Fruit fly (Drosophila melanogaster) whole organism, wandering third instar larva: ENCODE results near the gene repo.

Experiments
- Abd-B ChIP-seq: fragments of >200 bp; optimal IDR thresholded peaks from 2 replicates; lab custom pipeline; 2017; ENCODE audit warnings: missing biosample characterization, missing genetic modification characterization
- CG32264 ChIP-seq: fragments of 200-800 bp; sonication (Bioruptor generic); optimal IDR thresholded peaks from 2 replicates; lab custom pipeline; 2016; ENCODE audit warnings: missing biosample characterization, missing genetic modification characterization
- CG9705 ChIP-seq: fragments of 200-800 bp; sonication (Bioruptor generic); optimal IDR thresholded peaks from 2 replicates; lab custom pipeline; 2018; ENCODE audit warnings: missing biosample characterization, mild to moderate bottlenecking, missing genetic modification characterization
- CrebA ChIP-seq: fragments of 200-800 bp; sonication (Bioruptor generic); optimal IDR thresholded peaks from 2 replicates; lab custom pipeline; 2016; ENCODE audit warnings: missing biosample characterization, mild to moderate bottlenecking, missing genetic modification characterization, borderline replicate concordance
- Dfd ChIP-seq: fragments of >200 bp; optimal IDR thresholded peaks from 2 replicates; lab custom pipeline; 2017; ENCODE audit warnings: missing biosample characterization, missing genetic modification characterization
- Dif ChIP-seq: fragments of 200-275, 200-300 bp; sonication (Bioruptor generic); optimal IDR thresholded peaks from 2 replicates; lab custom pipeline; 2018; ENCODE audit warnings: missing biosample characterization, missing genetic modification characterization; ENCODE audit not compliant: partially characterized antibody
- GATAd ChIP-seq: sonication (Bioruptor generic); optimal IDR thresholded peaks from 2 replicates; lab custom pipeline; 2016; ENCODE audit warnings: missing biosample characterization, missing genetic modification characterization
- HLH106 ChIP-seq: fragments of 200-800 bp; optimal IDR thresholded peaks from 3 replicates; lab custom pipeline; 2019; ENCODE audit warnings: missing biosample characterization, mild to moderate bottlenecking, missing genetic modification characterization, moderate library complexity
- Hnf4 ChIP-seq: fragments of 200-800 bp; sonication (Bioruptor generic); optimal IDR thresholded peaks from 2 replicates; lab custom pipeline; 2016; ENCODE audit warnings: missing biosample characterization, mild to moderate bottlenecking, missing genetic modification characterization
- Hr78 ChIP-seq: fragments of >200 bp; optimal IDR thresholded peaks from 2 replicates; lab custom pipeline; 2017; ENCODE audit warnings: missing biosample characterization, missing genetic modification characterization
- Hr83 ChIP-seq: fragments of 200-300 bp; sonication (Bioruptor generic); optimal IDR thresholded peaks from 2 replicates; lab custom pipeline; 2016; ENCODE audit warnings: missing biosample characterization, mild to moderate bottlenecking, missing genetic modification characterization, moderate library complexity; ENCODE audit not compliant: poor library complexity, severe bottlenecking
- Jra ChIP-seq: sonication (Bioruptor generic); optimal IDR thresholded peaks from 2 replicates; lab custom pipeline; 2016; ENCODE audit warnings: missing biosample characterization, missing genetic modification characterization
- Mio ChIP-seq: sonication (Bioruptor generic); optimal IDR thresholded peaks from 2 replicates; lab custom pipeline; 2016; ENCODE audit warnings: missing biosample characterization, missing genetic modification characterization
- Myc ChIP-seq: fragments of >200 bp; optimal IDR thresholded peaks from 2 replicates; lab custom pipeline; 2017
- N ChIP-seq: fragments of >200 bp; optimal IDR thresholded peaks from 2 replicates; lab custom pipeline; 2018; ENCODE audit warnings: missing biosample characterization, missing external identifiers, missing genetic modification characterization
- OdsH ChIP-seq: fragments of 200-800 bp; sonication (Bioruptor generic); optimal IDR thresholded peaks from 2 replicates; lab custom pipeline; 2016; ENCODE audit warnings: missing biosample characterization, mild to moderate bottlenecking, missing genetic modification characterization
- Rel ChIP-seq, 2 experiments: fragments of 200-800 bp; sonication (Bioruptor generic) in 1 of 2; optimal IDR thresholded peaks; 2 replicates in 1 of 2; 3 replicates in 1 of 2; lab custom pipeline; 2016 to 2019; ENCODE audit warnings: mild to moderate bottlenecking in 2 of 2, missing biosample characterization in 2 of 2, missing genetic modification characterization in 2 of 2, moderate library complexity in 1 of 2
- Sp1 ChIP-seq: fragments of 200-800 bp; sonication (Bioruptor generic); optimal IDR thresholded peaks from 3 replicates; lab custom pipeline; 2019; ENCODE audit warnings: missing biosample characterization, mild to moderate bottlenecking, missing genetic modification characterization, moderate library complexity
- Vsx2 ChIP-seq: fragments of 200-300, 225-300 bp; sonication (Bioruptor generic); optimal IDR thresholded peaks from 2 replicates; lab custom pipeline; 2018; ENCODE audit warnings: missing biosample characterization, missing genetic modification characterization; ENCODE audit not compliant: partially characterized antibody
- br ChIP-seq: fragments of 200-800 bp; sonication (Bioruptor generic); optimal IDR thresholded peaks from 2 replicates; lab custom pipeline; 2016; ENCODE audit warnings: missing biosample characterization, missing genetic modification characterization
- brk ChIP-seq: fragments of 200-800 bp; sonication (Bioruptor generic); optimal IDR thresholded peaks from 2 replicates; lab custom pipeline; 2016; ENCODE audit warnings: missing biosample characterization, mild to moderate bottlenecking, missing genetic modification characterization
- dl ChIP-seq, 2 experiments: fragments of 175-275, 200-275 bp in 1 of 2; fragments of 200-275 bp in 1 of 2; sonication (Bioruptor generic); optimal IDR thresholded peaks; lab custom pipeline; 2018; ENCODE audit warnings: mild to moderate bottlenecking in 2 of 2, missing biosample characterization in 2 of 2, missing genetic modification characterization in 2 of 2, moderate library complexity in 2 of 2; ENCODE audit not compliant: partially characterized antibody in 2 of 2, insufficient read depth in 1 of 2
- dmrt93B ChIP-seq: fragments of 200-800 bp; sonication (Bioruptor generic); optimal IDR thresholded peaks from 2 replicates; lab custom pipeline; 2018; ENCODE audit warnings: missing biosample characterization, mild to moderate bottlenecking, missing genetic modification characterization
- dsf ChIP-seq: sonication (Bioruptor generic); optimal IDR thresholded peaks from 2 replicates; lab custom pipeline; 2016; ENCODE audit warnings: missing biosample characterization, missing genetic modification characterization, borderline replicate concordance
- ey ChIP-seq: fragments of 200-800 bp; sonication (Bioruptor generic); optimal IDR thresholded peaks from 2 replicates; lab custom pipeline; 2016; ENCODE audit warnings: missing biosample characterization, missing genetic modification characterization
- foxo ChIP-seq, 2 experiments: fragments of 200-800 bp; sonication (Bioruptor generic); optimal IDR thresholded peaks; 2 replicates in 1 of 2; 3 replicates in 1 of 2; lab custom pipeline; 2016 to 2017; ENCODE audit warnings: missing biosample characterization in 2 of 2, missing genetic modification characterization in 2 of 2
- fru ChIP-seq: fragments of 200-800 bp; sonication (Bioruptor generic); optimal IDR thresholded peaks from 3 replicates; lab custom pipeline; 2016; ENCODE audit warnings: missing biosample characterization, mild to moderate bottlenecking, missing genetic modification characterization
- h ChIP-seq: fragments of 200-800 bp; sonication (Bioruptor generic); optimal IDR thresholded peaks from 3 replicates; lab custom pipeline; 2016; ENCODE audit warnings: missing biosample characterization, mild to moderate bottlenecking, missing genetic modification characterization
- jim ChIP-seq: fragments of 175-275, 200-325 bp; sonication (Bioruptor generic); optimal IDR thresholded peaks from 2 replicates; lab custom pipeline; 2016; ENCODE audit warnings: missing biosample characterization, mild to moderate bottlenecking, missing genetic modification characterization
- lola ChIP-seq: fragments of >200 bp; optimal IDR thresholded peaks from 2 replicates; lab custom pipeline; 2017; ENCODE audit warnings: missing biosample characterization, missing genetic modification characterization
- pan ChIP-seq: fragments of >200 bp; optimal IDR thresholded peaks from 2 replicates; lab custom pipeline; 2017
- psq ChIP-seq: fragments of 200-800 bp; sonication (Bioruptor generic); optimal IDR thresholded peaks from 3 replicates; lab custom pipeline; 2017; ENCODE audit warnings: missing biosample characterization, mild to moderate bottlenecking, missing genetic modification characterization, moderate library complexity
- rgr ChIP-seq: fragments of 200-800 bp; sonication (Bioruptor generic); optimal IDR thresholded peaks from 3 replicates; lab custom pipeline; 2016; ENCODE audit warnings: missing biosample characterization, mild to moderate bottlenecking, missing genetic modification characterization
- sage ChIP-seq: fragments of 200-800 bp; sonication (Bioruptor generic); optimal IDR thresholded peaks from 2 replicates; lab custom pipeline; 2016; ENCODE audit warnings: missing biosample characterization, mild to moderate bottlenecking, missing genetic modification characterization
- sv ChIP-seq: fragments of 200-800 bp; sonication (Bioruptor generic); optimal IDR thresholded peaks from 3 replicates; lab custom pipeline; 2016; ENCODE audit warnings: missing biosample characterization, missing genetic modification characterization
- tai ChIP-seq: sonication (Bioruptor generic); optimal IDR thresholded peaks from 2 replicates; lab custom pipeline; 2016; ENCODE audit warnings: missing biosample characterization, missing genetic modification characterization
- usp ChIP-seq: fragments of >200 bp; optimal IDR thresholded peaks from 2 replicates; lab custom pipeline; 2017; ENCODE audit warnings: missing biosample characterization, missing genetic modification characterization
- woc ChIP-seq: sonication (Bioruptor generic); optimal IDR thresholded peaks from 2 replicates; lab custom pipeline; 2016; ENCODE audit warnings: missing biosample characterization, mild to moderate bottlenecking, missing genetic modification characterization

repo gene

dm6 chr3R:18223434-18223833, 12.6 kb upstream of the repo start, which contains the start of the genes mTerf5 and Non3:
TSS of gene mTerf5 (minus strand) at chr3R:18223682.
TSS of gene Non3 (plus strand) at chr3R:18223722.
- peak; percentile 37 for TF ChIP-seq h
- TF ChIP-seq Jra (GFP tag; lab: Kevin White, UChicago): peak; percentile 6
- TF ChIP-seq sv (GFP tag; lab: Kevin White, UChicago): peak; percentile 9
- peak; percentile 29 for TF ChIP-seq dsf (GFP tag; lab: Kevin White, UChicago)
- TF ChIP-seq psq: peak; percentile 64
- TF ChIP-seq Rel (GFP tag; optimal IDR thresholded peaks at IDR 0.05; lab: Kevin White, UChicago): no peak
- peak; percentile 57 for TF ChIP-seq Rel (tag; optimal IDR thresholded peaks at IDR 0.05; lab: Kevin White, UChicago)
- no peak for TF ChIP-seq Hr78 (GFP tag; lab: Kevin White, UChicago)
- TF ChIP-seq Sp1 (GFP tag; lab: Kevin White, UChicago): peak; percentile 67
- TF ChIP-seq foxo (GFP tag; optimal IDR thresholded peaks at IDR 0.05; lab: Kevin White, UChicago): peak in 1 of 2 experiments; percentile 67
- TF ChIP-seq Dfd: no peak
- no peak for TF ChIP-seq sage
- TF ChIP-seq Hnf4: peak; percentile 65
- TF ChIP-seq woc (GFP tag; lab: Kevin White, UChicago): peak; percentile 21
- TF ChIP-seq fru: peak; percentile 36
- TF ChIP-seq OdsH: peak; percentile 52
- TF ChIP-seq CG9705 (GFP tag; lab: Kevin White, UChicago): peak; percentile 23
- peak; percentile 26 for TF ChIP-seq Myc (lab: Kevin White, UChicago)
- peak; percentile 64 for TF ChIP-seq rgr
- TF ChIP-seq HLH106: peak; percentile 73
- no peak for TF ChIP-seq lola
- no peak for TF ChIP-seq Dif (GFP tag; lab: Kevin White, UChicago)
- peak; percentile 21 for TF ChIP-seq Hr83 (GFP tag; lab: Kevin White, UChicago)
- peak; percentile 14 for TF ChIP-seq ey (GFP tag; lab: Kevin White, UChicago)

dm6 chr3R:18226043-18226808, 9.8 kb upstream of the repo start, which contains the start of the genes CG7168 and Mdh2:
TSS of gene CG7168 (minus strand) at chr3R:18226082.
TSS of gene Mdh2 (plus strand) at chr3R:18226396.
- TF ChIP-seq Hr78 (GFP tag; lab: Kevin White, UChicago) (no peak), Abd-B (GFP tag; lab: Kevin White, UChicago) (no peak), Rel (GFP tag; optimal IDR thresholded peaks at IDR 0.05; lab: Kevin White, UChicago) (no peak), Rel (tag; optimal IDR thresholded peaks at IDR 0.05; lab: Kevin White, UChicago) (peak; percentile 95), lola (no peak), dl (GFP tag; optimal IDR thresholded peaks at IDR 0.05; lab: Kevin White, UChicago; ENCODE audit: insufficient read depth in 1 of 2, partially characterized antibody in 2 of 2) (no peak), dsf (GFP tag; lab: Kevin White, UChicago) (peak; percentile 5), Hnf4 (peak; percentile 1), Myc (lab: Kevin White, UChicago) (no peak), Dfd (no peak), br (GFP tag; lab: Kevin White, UChicago) (no peak), HLH106 (peak; percentile 10), OdsH (no peak), foxo (GFP tag; optimal IDR thresholded peaks at IDR 0.05; lab: Kevin White, UChicago) (peak in 1 of 2 experiments; percentile 15), usp (GFP tag; lab: Kevin White, UChicago) (no peak), Hr83 (GFP tag; lab: Kevin White, UChicago) (no peak), psq (no peak), GATAd (no peak), CG9705 (GFP tag; lab: Kevin White, UChicago) (no peak), dmrt93B (GFP tag; lab: Kevin White, UChicago) (no peak), tai (GFP tag; lab: Kevin White, UChicago) (no peak), jim (GFP tag; lab: Kevin White, UChicago) (no peak), sv (GFP tag; lab: Kevin White, UChicago) (no peak), h (peak; percentile 34), brk (GFP tag; lab: Kevin White, UChicago) (no peak), N (GFP tag; lab: Kevin White, UChicago) (no peak), Vsx2 (GFP tag; lab: Kevin White, UChicago) (no peak), sage (no peak), pan (lab: Kevin White, UChicago) (no peak), CrebA (GFP tag; lab: Kevin White, UChicago) (no peak), rgr (no peak), Dif (GFP tag; lab: Kevin White, UChicago) (peak; percentile 4), Jra (GFP tag; lab: Kevin White, UChicago) (no peak), CG32264 (GFP tag; lab: Kevin White, UChicago) (no peak), ey (GFP tag; lab: Kevin White, UChicago) (no peak), Sp1 (GFP tag; lab: Kevin White, UChicago) (peak; percentile 13), Mio (no peak)
